Fruit fly (Drosophila melanogaster): ENCODE data around the gene Gr32a.
A peak's percentile ranks its signal among the peaks of the same experiment; 100 is the strongest.

The Gr32a gene

dm6 chr2L:11113714-11114113 is at the start of gene Gr32a:
Gene Gr32a (plus strand): TSS chr2L:11114014.
- no peak for TF ChIP-seq noc (tag; optimal IDR thresholded peaks at IDR 0.05)

dm6 chr2L:11065106-11065878 is 48.5 kb upstream of the Gr32a start:
- TF ChIP-seq noc (tag; optimal IDR thresholded peaks at IDR 0.05): peak; percentile 92

- peak; percentile 73 for TF ChIP-seq noc (tag; optimal IDR thresholded peaks at IDR 0.05)
Measured at dm6 chr2L:11065932-11066823, 47.6 kb upstream of the Gr32a start.

- no peak for TF ChIP-seq noc (tag; optimal IDR thresholded peaks at IDR 0.05)
Measured at dm6 chr2L:11066887-11067459, 46.8 kb upstream of the Gr32a start, which contains the start of gene Samuel. Gene Samuel (minus strand): TSS chr2L:11066998.

dm6 chr2L:11067970-11068369 is 45.8 kb upstream of the Gr32a start:
- no peak for TF ChIP-seq noc (tag; optimal IDR thresholded peaks at IDR 0.05)

- no peak for TF ChIP-seq noc (tag; optimal IDR thresholded peaks at IDR 0.05)
Measured at dm6 chr2L:11068441-11068840, 45.4 kb upstream of the Gr32a start.

dm6 chr2L:11068907-11069306 is 44.9 kb upstream of the Gr32a start:
- no peak for TF ChIP-seq noc (tag; optimal IDR thresholded peaks at IDR 0.05)

- no peak for TF ChIP-seq noc (tag; optimal IDR thresholded peaks at IDR 0.05)
Measured at dm6 chr2L:11069475-11069874, 44.3 kb upstream of the Gr32a start.

dm6 chr2L:11070862-11071261 is 43.0 kb upstream of the Gr32a start, which contains the start of gene CG14915:
Gene CG14915 (plus strand): TSS chr2L:11071027.
- no peak for TF ChIP-seq noc (tag; optimal IDR thresholded peaks at IDR 0.05)

- TF ChIP-seq noc (tag; optimal IDR thresholded peaks at IDR 0.05): no peak
Measured at dm6 chr2L:11072250-11072649, 41.6 kb upstream of the Gr32a start.

- TF ChIP-seq noc (tag; optimal IDR thresholded peaks at IDR 0.05): no peak
Measured at dm6 chr2L:11072880-11073279, 40.9 kb upstream of the Gr32a start.

- no peak for TF ChIP-seq noc (tag; optimal IDR thresholded peaks at IDR 0.05)
Measured at dm6 chr2L:11073947-11074346, 39.9 kb upstream of the Gr32a start.

dm6 chr2L:11075114-11075513 is 38.7 kb upstream of the Gr32a start, which contains the start of gene CG43725:
Gene CG43725 (plus strand): TSS chr2L:11075513.
- TF ChIP-seq noc (tag; optimal IDR thresholded peaks at IDR 0.05): no peak

dm6 chr2L:11081337-11081736 is 32.5 kb upstream of the Gr32a start, which contains the start of gene AstC:
Gene AstC (minus strand): TSS chr2L:11081399.
- TF ChIP-seq noc (tag; optimal IDR thresholded peaks at IDR 0.05): no peak

- TF ChIP-seq noc (tag; optimal IDR thresholded peaks at IDR 0.05): no peak
Measured at dm6 chr2L:11082025-11082424, 31.8 kb upstream of the Gr32a start.

- no peak for TF ChIP-seq noc (tag; optimal IDR thresholded peaks at IDR 0.05)
Measured at dm6 chr2L:11085129-11085528, 28.7 kb upstream of the Gr32a start, which contains the start of gene AstCC. Gene AstCC (minus strand): TSS chr2L:11085229.
